Fruit fly (Drosophila melanogaster): Measurements from ENCODE around the gene CG43707.

Gene CG43707

DNA sequence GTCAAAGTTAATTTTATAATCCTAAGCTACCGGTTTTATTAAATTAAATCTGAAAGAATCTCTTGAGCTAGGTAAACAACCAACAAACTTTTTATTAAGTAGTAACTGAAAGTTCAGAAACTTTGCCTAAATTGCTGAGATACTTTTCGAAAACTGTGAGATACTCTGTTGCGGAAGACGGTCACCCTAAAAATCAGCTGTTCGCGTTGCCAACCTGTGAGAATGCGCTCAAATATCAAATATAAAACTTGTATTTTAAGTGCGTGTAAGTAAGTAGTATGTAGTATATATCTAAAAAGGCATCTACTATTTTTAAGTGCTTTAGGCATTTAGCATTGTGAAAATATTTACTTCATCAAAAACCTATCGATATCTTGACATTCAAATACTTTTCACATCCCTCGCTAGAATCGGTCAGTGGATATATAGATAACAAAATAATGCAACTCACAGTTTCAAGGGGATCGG, 44.1 kb upstream of the CG43707 start, which contains the start of the genes CG31955 and CG2818:
Gene CG31955 (minus strand): TSS at position 157 of the 468 bp plus-strand sequence.
Gene CG2818 (plus strand): TSS at position 412 of the 468 bp plus-strand sequence.
- TF ChIP-seq ey (GFP tag; optimal IDR thresholded peaks at IDR 0.05) = peak; percentile 38
- TF ChIP-seq Hr83 (GFP tag; optimal IDR thresholded peaks at IDR 0.05; ENCODE audit: poor library complexity, severe bottlenecking) = no peak
- no peak for TF ChIP-seq Rel (GFP tag; optimal IDR thresholded peaks at IDR 0.05)
- peak; percentile 9 for TF ChIP-seq Rel (tag; optimal IDR thresholded peaks at IDR 0.05)
- TF ChIP-seq foxo (GFP tag; optimal IDR thresholded peaks at IDR 0.05) = peak; percentile 28 to 32
- TF ChIP-seq psq (GFP tag; optimal IDR thresholded peaks at IDR 0.05) = peak; percentile 3
- TF ChIP-seq Abd-B (GFP tag; optimal IDR thresholded peaks at IDR 0.05) = no peak
- no peak for TF ChIP-seq brk (GFP tag; optimal IDR thresholded peaks at IDR 0.05)
- no peak for TF ChIP-seq jim (GFP tag; optimal IDR thresholded peaks at IDR 0.05)
- peak; percentile 1 for TF ChIP-seq GATAd (GFP tag; optimal IDR thresholded peaks at IDR 0.05)
- TF ChIP-seq Hnf4 (GFP tag; optimal IDR thresholded peaks at IDR 0.05) = no peak
- TF ChIP-seq sage (GFP tag; optimal IDR thresholded peaks at IDR 0.05) = no peak
- no peak for TF ChIP-seq dsf (GFP tag; optimal IDR thresholded peaks at IDR 0.05; ENCODE audit: borderline replicate concordance)
- TF ChIP-seq br (GFP tag; optimal IDR thresholded peaks at IDR 0.05) = no peak
- no peak for TF ChIP-seq Vsx2 (GFP tag; optimal IDR thresholded peaks at IDR 0.05; ENCODE audit: partially characterized antibody)
- TF ChIP-seq fru (GFP tag; optimal IDR thresholded peaks at IDR 0.05) = peak; percentile 6
- peak; percentile 55 for TF ChIP-seq Myc (optimal IDR thresholded peaks at IDR 0.05)
- no peak for TF ChIP-seq dl (GFP tag; optimal IDR thresholded peaks at IDR 0.05; ENCODE audit: insufficient read depth in 1 of 2, partially characterized antibody in 2 of 2)
- no peak for TF ChIP-seq Dif (GFP tag; optimal IDR thresholded peaks at IDR 0.05; ENCODE audit: partially characterized antibody)
- TF ChIP-seq woc (GFP tag; optimal IDR thresholded peaks at IDR 0.05) = peak; percentile 34
- no peak for TF ChIP-seq N (GFP tag; optimal IDR thresholded peaks at IDR 0.05)
- no peak for TF ChIP-seq lola (GFP tag; optimal IDR thresholded peaks at IDR 0.05)
- no peak for TF ChIP-seq Dfd (GFP tag; optimal IDR thresholded peaks at IDR 0.05)
- TF ChIP-seq Mio (GFP tag; optimal IDR thresholded peaks at IDR 0.05) = no peak
- no peak for TF ChIP-seq Sp1 (GFP tag; optimal IDR thresholded peaks at IDR 0.05)
- no peak for TF ChIP-seq sv (GFP tag; optimal IDR thresholded peaks at IDR 0.05)
- TF ChIP-seq CG9705 (GFP tag; optimal IDR thresholded peaks at IDR 0.05) = no peak
- no peak for TF ChIP-seq tai (GFP tag; optimal IDR thresholded peaks at IDR 0.05)
- TF ChIP-seq rgr (GFP tag; optimal IDR thresholded peaks at IDR 0.05) = peak; percentile 47
- TF ChIP-seq HLH106 (tag; optimal IDR thresholded peaks at IDR 0.05) = peak; percentile 17
- TF ChIP-seq Jra (GFP tag; optimal IDR thresholded peaks at IDR 0.05) = peak; percentile 47
- no peak for TF ChIP-seq Hr78 (GFP tag; optimal IDR thresholded peaks at IDR 0.05)
- TF ChIP-seq CG32264 (GFP tag; optimal IDR thresholded peaks at IDR 0.05) = no peak
- TF ChIP-seq OdsH (GFP tag; optimal IDR thresholded peaks at IDR 0.05) = peak; percentile 18
- TF ChIP-seq CrebA (GFP tag; optimal IDR thresholded peaks at IDR 0.05; ENCODE audit: borderline replicate concordance) = no peak
- peak; percentile 47 for TF ChIP-seq h (GFP tag; optimal IDR thresholded peaks at IDR 0.05)
- no peak for TF ChIP-seq dmrt93B (GFP tag; optimal IDR thresholded peaks at IDR 0.05)
- TF ChIP-seq pan (optimal IDR thresholded peaks at IDR 0.05) = no peak
- TF ChIP-seq usp (GFP tag; optimal IDR thresholded peaks at IDR 0.05) = no peak

DNA sequence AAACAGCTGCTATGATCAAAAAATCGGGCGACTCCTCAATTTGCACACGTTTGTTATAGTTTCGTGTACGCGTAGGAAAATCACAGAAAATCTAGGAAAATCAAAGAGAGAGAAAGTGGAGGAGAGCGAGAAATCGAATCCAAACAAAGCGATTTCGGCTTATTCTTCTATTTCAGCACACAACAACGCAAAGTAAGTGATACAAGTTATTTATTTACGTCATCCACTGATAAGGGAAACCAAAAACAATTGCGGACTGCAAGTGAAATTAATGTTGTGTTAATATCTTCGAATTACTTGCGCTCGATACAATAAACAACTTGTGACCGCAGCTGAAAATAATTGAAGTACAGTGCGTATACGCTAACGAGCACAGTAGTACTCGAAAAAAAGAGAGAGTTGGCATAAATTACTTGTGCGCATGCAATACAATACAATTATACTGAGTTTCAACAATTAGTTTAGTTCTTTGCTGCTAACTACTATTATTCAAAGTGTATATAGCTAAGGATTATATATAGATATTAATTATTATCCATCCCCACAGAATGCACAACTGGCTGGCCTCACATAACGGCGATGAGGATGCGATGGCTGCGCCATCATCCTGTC, 43.4 kb upstream of the CG43707 start:
- TF ChIP-seq br (GFP tag; optimal IDR thresholded peaks at IDR 0.05) (no peak), Sp1 (GFP tag; optimal IDR thresholded peaks at IDR 0.05) (no peak), Jra (GFP tag; optimal IDR thresholded peaks at IDR 0.05) (no peak), sage (GFP tag; optimal IDR thresholded peaks at IDR 0.05) (no peak), woc (GFP tag; optimal IDR thresholded peaks at IDR 0.05) (no peak), Hr78 (GFP tag; optimal IDR thresholded peaks at IDR 0.05) (no peak), CG32264 (GFP tag; optimal IDR thresholded peaks at IDR 0.05) (no peak), CG9705 (GFP tag; optimal IDR thresholded peaks at IDR 0.05) (no peak), Vsx2 (GFP tag; optimal IDR thresholded peaks at IDR 0.05; ENCODE audit: partially characterized antibody) (no peak), rgr (GFP tag; optimal IDR thresholded peaks at IDR 0.05) (no peak)
